Worm (Caenorhabditis elegans): ENCODE data around the gene R07B7.8.

- TF ChIP-seq jun-1 (tag; optimal IDR thresholded peaks at IDR 0.05) = no peak
- TF ChIP-seq ceh-82 (tag; optimal IDR thresholded peaks at IDR 0.05) = no peak
- no peak for TF ChIP-seq fkh-10 (GFP tag; optimal IDR thresholded peaks at IDR 0.05)
- TF ChIP-seq elt-2 (tag; optimal IDR thresholded peaks at IDR 0.05) = no peak
- no peak for TF ChIP-seq lin-13 (GFP tag; optimal IDR thresholded peaks at IDR 0.05)
- TF ChIP-seq zip-4 (GFP tag; optimal IDR thresholded peaks at IDR 0.05) = no peak
- TF ChIP-seq nhr-77 (tag; optimal IDR thresholded peaks at IDR 0.05) = no peak
- no peak for TF ChIP-seq lin-15B (tag; optimal IDR thresholded peaks at IDR 0.05)
These were observed 48.0 kb downstream of the R07B7.8 start for ce11 chrV:12036129-12036528.
